Worm (Caenorhabditis elegans) whole organism, L4 larva: ENCODE data around the gene K01D12.9.

Source experiments
- duxl-1 ChIP-seq: sonication (generic microtip); optimal IDR thresholded peaks from 2 replicates; lab custom pipeline; 2016; ENCODE audit warnings: mild to moderate bottlenecking, missing genetic modification characterization, moderate library complexity, missing compliant biosample characterization; ENCODE audit not compliant: poor library complexity
- jun-1 ChIP-seq: fragments of 150-350 bp; optimal IDR thresholded peaks from 2 replicates; lab custom pipeline; 2014; ENCODE audit warnings: missing biosample characterization, missing genetic modification reagents, missing genetic modification characterization
- lsy-2 ChIP-seq, 2 experiments: fragments of 150-350 bp in 1 of 2; sonication (generic microtip) in 1 of 2; optimal IDR thresholded peaks; 2 replicates each; lab custom pipeline; 2014 to 2017; ENCODE audit warnings: missing biosample characterization in 2 of 2, missing genetic modification characterization in 2 of 2
- nhr-77 ChIP-seq: fragments of 150-350 bp; optimal IDR thresholded peaks from 2 replicates; lab custom pipeline; 2014; ENCODE audit warnings: missing biosample characterization, missing genetic modification characterization

ce11 chrV:12413651-12414114 is 9.2 kb upstream of the K01D12.9 start, which contains the start of gene cdr-6:
- TF ChIP-seq nhr-77 (tag; lab: Kevin White, UChicago) (no peak), duxl-1 (tag; lab: Kevin White, UChicago) (no peak), jun-1 (tag; lab: Kevin White, UChicago) (no peak), lsy-2 (tag; optimal IDR thresholded peaks at IDR 0.05; lab: Kevin White, UChicago) (no peak)
